Worm (Caenorhabditis elegans): ENCODE measurements around the gene arrd-5.

DNA sequence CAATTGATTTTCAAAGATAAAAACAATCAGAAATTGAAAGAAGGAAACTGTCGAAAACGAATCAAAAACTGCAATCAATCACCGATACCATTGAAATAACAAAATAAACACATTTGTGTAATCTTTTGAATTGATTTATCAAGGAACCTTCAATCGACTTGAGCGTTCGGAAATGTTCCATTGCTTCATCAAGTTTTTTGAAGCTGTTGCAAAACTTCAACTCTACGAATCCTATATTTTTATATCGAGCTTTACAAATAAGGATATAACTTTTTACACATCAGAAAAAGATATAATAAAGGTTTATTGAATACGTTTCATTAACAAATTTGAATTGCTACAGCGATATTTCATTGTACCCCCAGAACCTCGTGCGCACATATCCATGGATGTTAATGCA is 37.9 kb downstream of the arrd-5 start, which contains the start of gene chil-8:
- no peak for TF ChIP-seq ceh-82 (tag; optimal IDR thresholded peaks at IDR 0.05)
- TF ChIP-seq daf-12 (tag; optimal IDR thresholded peaks at IDR 0.05): no peak
- TF ChIP-seq pha-4 (GFP tag; IDR thresholded peaks at IDR 0.05): no peak
- TF ChIP-seq pha-4 (tag; optimal IDR thresholded peaks at IDR 0.05): no peak
- no peak for TF ChIP-seq nhr-237 (tag; optimal IDR thresholded peaks at IDR 0.05)
- no peak for TF ChIP-seq mep-1 (tag; optimal IDR thresholded peaks at IDR 0.05)
- no peak for TF ChIP-seq lin-13 (GFP tag; optimal IDR thresholded peaks at IDR 0.05)
- no peak for TF ChIP-seq nhr-28 (tag; optimal IDR thresholded peaks at IDR 0.05)
